5 worm cellular contexts compared by ENCODE assay signal in the genomic region with DNA sequence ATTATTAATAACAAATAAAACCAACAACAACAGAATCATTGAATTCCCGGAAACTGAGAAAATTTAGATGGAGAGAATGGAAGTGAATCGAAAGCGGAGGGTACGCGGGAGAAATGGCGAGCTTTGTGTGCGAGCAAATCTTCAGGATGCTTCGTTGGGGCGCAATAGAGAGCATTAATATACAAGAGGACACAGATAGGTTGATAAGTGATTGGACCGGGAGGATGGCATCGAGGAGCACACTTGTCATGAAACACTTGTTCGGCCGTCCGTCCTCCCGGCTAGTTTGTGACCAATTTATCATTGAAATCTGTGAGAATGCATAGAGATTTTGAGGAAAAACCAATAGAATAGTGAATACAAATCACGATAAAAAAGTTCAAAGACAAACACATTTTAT.
TF ChIP-seq lines count a peak whose summit lies in the region.

No protein-coding gene starts in this region.

TF ChIP-seq in whole organism, L1 larva, 84 proteins besides CTCF, POLR2A, EP300 and RAD21 (continues in another document):
- no peak for TF ChIP-seq unc-62 (GFP tag; optimal IDR thresholded peaks at IDR 0.05; lab: Kevin White, UChicago)
- TF ChIP-seq swsn-7 (tag; optimal IDR thresholded peaks at IDR 0.05; lab: Kevin White, UChicago) = no peak
- no peak for TF ChIP-seq lin-35 (GFP tag; optimal IDR thresholded peaks at IDR 0.05; lab: Kevin White, UChicago)
- peak; percentile 39 for TF ChIP-seq rnt-1 (tag; optimal IDR thresholded peaks at IDR 0.05; lab: Kevin White, UChicago)
- TF ChIP-seq jun-1 (tag; optimal IDR thresholded peaks at IDR 0.05; lab: Kevin White, UChicago) = no peak
- no peak for TF ChIP-seq aly-2 (tag; optimal IDR thresholded peaks at IDR 0.05; lab: Kevin White, UChicago)
- TF ChIP-seq pax-3 (tag; optimal IDR thresholded peaks at IDR 0.05; lab: Kevin White, UChicago) = no peak
- TF ChIP-seq F16B12.6 (tag; optimal IDR thresholded peaks at IDR 0.05; lab: Kevin White, UChicago) = no peak
- TF ChIP-seq unc-130 (tag; optimal IDR thresholded peaks at IDR 0.05; lab: Kevin White, UChicago) = no peak
- peak; percentile 3 for TF ChIP-seq nhr-71 (tag; optimal IDR thresholded peaks at IDR 0.05; lab: Kevin White, UChicago)
- TF ChIP-seq hlh-17 (GFP tag; optimal IDR thresholded peaks at IDR 0.05; lab: Kevin White, UChicago; ENCODE audit: borderline replicate concordance) = no peak
- TF ChIP-seq fos-1 (tag; optimal IDR thresholded peaks at IDR 0.05; lab: Kevin White, UChicago) = no peak
- TF ChIP-seq nhr-20 (tag; optimal IDR thresholded peaks at IDR 0.05; lab: Kevin White, UChicago) = no peak
- no peak for TF ChIP-seq pqm-1 (tag; optimal IDR thresholded peaks at IDR 0.05; lab: Kevin White, UChicago)
- peak; percentile 58 for TF ChIP-seq lin-14 (GFP tag; optimal IDR thresholded peaks at IDR 0.05; lab: Kevin White, UChicago)
- TF ChIP-seq vab-15 (tag; optimal IDR thresholded peaks at IDR 0.05; lab: Kevin White, UChicago) = no peak
- TF ChIP-seq lir-3 (tag; optimal IDR thresholded peaks at IDR 0.05; lab: Kevin White, UChicago; ENCODE audit: poor library complexity) = no peak
- TF ChIP-seq hpl-2 (GFP tag; optimal IDR thresholded peaks at IDR 0.05; lab: Kevin White, UChicago) = no peak

TF ChIP-seq in whole organism, L2 larva, 48 proteins besides CTCF, POLR2A, EP300 and RAD21:
- no peak for TF ChIP-seq nhr-21 (tag; optimal IDR thresholded peaks at IDR 0.05; lab: Kevin White, UChicago)
- TF ChIP-seq F13H6.1 (tag; optimal IDR thresholded peaks at IDR 0.05; lab: Kevin White, UChicago) = peak; percentile 38

TF ChIP-seq in whole organism, late embryonic, 69 proteins besides CTCF, POLR2A, EP300 and RAD21:
- no peak for TF ChIP-seq ceh-19 (GFP tag; optimal IDR thresholded peaks at IDR 0.05; lab: Kevin White, UChicago)
- no peak for TF ChIP-seq hlh-8 (tag; optimal IDR thresholded peaks at IDR 0.05; lab: Kevin White, UChicago)
- peak; percentile 9 for TF ChIP-seq nfya-1 (tag; optimal IDR thresholded peaks at IDR 0.05; lab: Kevin White, UChicago)
- peak; percentile 12 for TF ChIP-seq rnt-1 (tag; optimal IDR thresholded peaks at IDR 0.05; lab: Kevin White, UChicago)
- no peak for TF ChIP-seq K02D7.2 (tag; optimal IDR thresholded peaks at IDR 0.05; lab: Kevin White, UChicago)

TF ChIP-seq in whole organism, mixed stage, embryonic, 35 proteins besides CTCF, POLR2A, EP300 and RAD21:
- no peak for TF ChIP-seq pha-4 (tag; optimal IDR thresholded peaks at IDR 0.05; lab: Kevin White, UChicago)
- TF ChIP-seq hlh-1 (tag; optimal IDR thresholded peaks at IDR 0.05; lab: Kevin White, UChicago) = peak; percentile 64
- TF ChIP-seq unc-120 (tag; optimal IDR thresholded peaks at IDR 0.05; lab: Kevin White, UChicago; ENCODE audit: poor library complexity, severe bottlenecking) = peak; percentile 51

TF ChIP-seq in whole organism, young adult, 124 proteins besides CTCF, POLR2A, EP300 and RAD21:
- TF ChIP-seq attf-3 (GFP tag; conservative IDR thresholded peaks at IDR 0.05; lab: Robert Waterston, UW) = 0 out of 2 replicates have a peak, but pooled peaks have one; percentile 32
- no peak for TF ChIP-seq Y79H2A.3 (GFP tag; conservative IDR thresholded peaks at IDR 0.05; lab: Robert Waterston, UW)
- no peak for TF ChIP-seq snpc-4 (GFP tag; optimal IDR thresholded peaks at IDR 0.05; lab: Kevin White, UChicago)
- TF ChIP-seq snpc-4 (tag; optimal IDR thresholded peaks at IDR 0.05; lab: Kevin White, UChicago) = peak in 1 of 4 experiments; percentile 11
